Worm (Caenorhabditis elegans): ENCODE data around the gene col-42.

- TF ChIP-seq ama-1 (optimal IDR thresholded peaks at IDR 0.05): peak; percentile 85
- TF ChIP-seq ctbp-1 (GFP tag; IDR thresholded peaks at IDR 0.05): no peak
- TF ChIP-seq tra-1 (GFP tag; IDR thresholded peaks at IDR 0.05): no peak
- TF ChIP-seq nhr-77 (tag; optimal IDR thresholded peaks at IDR 0.05): no peak
- TF ChIP-seq lim-7 (GFP tag; IDR thresholded peaks at IDR 0.05): no peak
Observed at ce11 chrV:18637544-18638366, 529 bp upstream of the col-42 start.
